Worm (Caenorhabditis elegans) whole organism, young adult: ENCODE measurements around the gene C06G4.6.

Experiments
- B0035.1 ChIP-seq: sonication (generic microtip); optimal IDR thresholded peaks from 2 replicates; lab custom pipeline; 2016; ENCODE audit warnings: missing genetic modification characterization, mild to moderate bottlenecking, missing compliant biosample characterization, missing genotype, missing genetic modification reagents
- B0261.1 ChIP-seq: sonication (generic microtip); optimal IDR thresholded peaks from 2 replicates; lab custom pipeline; 2016; ENCODE audit warnings: mild to moderate bottlenecking, missing genetic modification characterization, moderate library complexity, missing compliant biosample characterization
- D2030.7 ChIP-seq: fragments of 200-800 bp; sonication (Bioruptor generic); IDR thresholded peaks from 2 replicates; pipeline ENCODE4 v1.3.6; 2022; ENCODE audit warnings: missing genetic modification reagents, missing genetic modification characterization, missing compliant biosample characterization
- F33H1.4 ChIP-seq: fragments of 200-800 bp; sonication (Bioruptor generic); IDR thresholded peaks from 2 replicates; pipeline ENCODE4 v1.3.6; 2022; ENCODE audit warnings: missing genetic modification reagents, missing genetic modification characterization, missing compliant biosample characterization
- F37B4.10 ChIP-seq: fragments of 200-800 bp; sonication (Bioruptor generic); IDR thresholded peaks from 2 replicates; pipeline ENCODE4 v1.3.6; 2022; ENCODE audit warnings: missing genetic modification characterization, missing compliant biosample characterization
- F49E8.2 ChIP-seq: sonication (generic microtip); optimal IDR thresholded peaks from 3 replicates; lab custom pipeline; 2017; ENCODE audit warnings: missing genetic modification characterization, mild to moderate bottlenecking, missing compliant biosample characterization, antibody characterized with exemption, moderate library complexity; ENCODE audit not compliant: insufficient read depth
- F57A8.1 ChIP-seq: fragments of 200-800 bp; sonication (Bioruptor generic); optimal IDR thresholded peaks from 2 replicates; lab custom pipeline; 2018; ENCODE audit warnings: mild to moderate bottlenecking, missing genetic modification characterization, moderate library complexity, missing compliant biosample characterization
- F57C9.4 ChIP-seq: sonication (generic microtip); optimal IDR thresholded peaks from 2 replicates; lab custom pipeline; 2017; ENCODE audit warnings: mild to moderate bottlenecking, missing genetic modification characterization, missing compliant biosample characterization
- K12H6.12 ChIP-seq: fragments of 200-800 bp; sonication (Bioruptor generic); optimal IDR thresholded peaks from 2 replicates; lab custom pipeline; 2018; ENCODE audit warnings: mild to moderate bottlenecking, missing genetic modification characterization, missing compliant biosample characterization
- T07F8.4 ChIP-seq: sonication (generic microtip); optimal IDR thresholded peaks from 2 replicates; lab custom pipeline; 2016; ENCODE audit warnings: mild to moderate bottlenecking, missing genetic modification characterization, moderate library complexity, missing compliant biosample characterization
- Y53F4B.3 ChIP-seq: fragments of 200-800 bp; sonication (Bioruptor generic); IDR thresholded peaks from 2 replicates; pipeline ENCODE4 v1.3.6; 2022; ENCODE audit warnings: missing genetic modification reagents, missing genetic modification characterization, missing compliant biosample characterization
- Y53G8AR.9 ChIP-seq: fragments of 200-800 bp; sonication (Bioruptor generic); conservative IDR thresholded peaks from 2 replicates; pipeline ENCODE4 v1.3.6; 2022; ENCODE audit warnings: missing genetic modification reagents, missing genetic modification characterization, missing compliant biosample characterization
- Y56A3A.18 ChIP-seq: fragments of 200-800 bp; sonication (Bioruptor generic); IDR thresholded peaks from 2 replicates; pipeline ENCODE4 v1.3.6; 2022; ENCODE audit warnings: missing genetic modification reagents, missing genetic modification characterization, missing compliant biosample characterization
- aptf-3 ChIP-seq: fragments of 200-800 bp; sonication (Bioruptor generic); IDR thresholded peaks from 2 replicates; pipeline ENCODE4 v1.3.6; 2022; ENCODE audit warnings: missing genetic modification characterization, missing compliant biosample characterization
- attf-5 ChIP-seq: fragments of 200-800 bp; sonication (Bioruptor generic); optimal IDR thresholded peaks from 2 replicates; lab custom pipeline; 2018; ENCODE audit warnings: mild to moderate bottlenecking, missing genetic modification characterization, missing compliant biosample characterization
- cebp-1 ChIP-seq, 2 experiments: fragments of 200-800 bp in 1 of 2; sonication (Bioruptor generic) in 1 of 2; sonication (generic microtip) in 1 of 2; IDR thresholded peaks in 1 of 2; optimal IDR thresholded peaks in 1 of 2; 2 replicates each; pipeline versions ENCODE4 v1.3.6 to Lab custom; 2017 to 2022; ENCODE audit warnings: missing compliant biosample characterization in 2 of 2, missing genetic modification characterization in 2 of 2, mild to moderate bottlenecking in 1 of 2, missing genetic modification reagents in 1 of 2, moderate library complexity in 1 of 2
- ceh-100 ChIP-seq: fragments of 200-800 bp; sonication (Bioruptor generic); IDR thresholded peaks from 2 replicates; pipeline ENCODE4 v1.3.6; 2022; ENCODE audit warnings: missing genetic modification reagents, missing genetic modification characterization, missing compliant biosample characterization
- dpl-1 ChIP-seq: fragments of 150-350 bp; optimal IDR thresholded peaks from 2 replicates; lab custom pipeline; 2014; ENCODE audit warnings: missing biosample characterization, missing genetic modification reagents, missing genetic modification characterization
- efl-1 ChIP-seq: fragments of 150-350 bp; optimal IDR thresholded peaks from 2 replicates; lab custom pipeline; 2014; ENCODE audit warnings: missing biosample characterization, missing genetic modification reagents, missing genetic modification characterization
- egl-44 ChIP-seq: fragments of 200-800 bp; sonication (Bioruptor generic); IDR thresholded peaks from 2 replicates; pipeline ENCODE4 v1.3.6; 2022; ENCODE audit warnings: missing genetic modification reagents, missing genetic modification characterization, missing compliant biosample characterization
- fkh-3 ChIP-seq: sonication (generic microtip); optimal IDR thresholded peaks from 2 replicates; lab custom pipeline; 2016; ENCODE audit warnings: mild to moderate bottlenecking, missing genetic modification characterization, missing compliant biosample characterization
- gei-17 ChIP-seq: fragments of 200-800 bp; sonication (Bioruptor generic); optimal IDR thresholded peaks from 2 replicates; lab custom pipeline; 2018; ENCODE audit warnings: mild to moderate bottlenecking, missing genetic modification characterization, missing compliant biosample characterization
- him-1 ChIP-seq: sonication (generic microtip); optimal IDR thresholded peaks from 2 replicates; lab custom pipeline; 2016; ENCODE audit warnings: missing genotype, missing genetic modification reagents, missing genetic modification characterization, missing compliant biosample characterization
- hlh-26 ChIP-seq: fragments of 200-800 bp; sonication (Bioruptor generic); conservative IDR thresholded peaks from 2 replicates; pipeline ENCODE4 v1.3.6; 2022; ENCODE audit warnings: missing genetic modification reagents, missing genetic modification characterization, missing compliant biosample characterization
- hmg-1.2 ChIP-seq: fragments of 200-800 bp; sonication (Bioruptor generic); IDR thresholded peaks from 2 replicates; pipeline ENCODE4 v1.3.6; 2022; ENCODE audit warnings: missing genetic modification reagents, missing genetic modification characterization, missing compliant biosample characterization
- hsf-1 ChIP-seq: fragments of 200-800 bp; sonication (Bioruptor generic); IDR thresholded peaks from 2 replicates; pipeline ENCODE4 v1.3.6; 2022; ENCODE audit warnings: missing genetic modification reagents, missing genetic modification characterization, missing compliant biosample characterization
- lag-1 ChIP-seq: fragments of 200-800 bp; sonication (Bioruptor generic); IDR thresholded peaks from 2 replicates; pipeline ENCODE4 v1.3.6; 2022; ENCODE audit warnings: missing genetic modification reagents, missing genetic modification characterization, missing compliant biosample characterization
- let-526 ChIP-seq: fragments of 200-800 bp; sonication (Bioruptor generic); IDR thresholded peaks from 2 replicates; pipeline ENCODE4 v1.3.6; 2022; ENCODE audit warnings: missing genetic modification reagents, missing genetic modification characterization, missing compliant biosample characterization
- let-607 ChIP-seq, 2 experiments: fragments of 200-800 bp in 1 of 2; sonication (Bioruptor generic) in 1 of 2; sonication (generic microtip) in 1 of 2; optimal IDR thresholded peaks; 2 replicates each; lab custom pipeline; 2016 to 2018; ENCODE audit warnings: mild to moderate bottlenecking in 2 of 2, missing compliant biosample characterization in 2 of 2, missing genetic modification characterization in 2 of 2, moderate library complexity in 2 of 2, missing genotype in 1 of 2
- lin-40 ChIP-seq: sonication (generic microtip); optimal IDR thresholded peaks from 2 replicates; lab custom pipeline; 2016; ENCODE audit warnings: missing genetic modification characterization, mild to moderate bottlenecking, missing compliant biosample characterization, missing genotype, missing genetic modification reagents
- madf-6 ChIP-seq: fragments of 200-800 bp; sonication (Bioruptor generic); IDR thresholded peaks from 2 replicates; pipeline ENCODE4 v1.3.6; 2022; ENCODE audit warnings: missing genetic modification reagents, missing genetic modification characterization, missing compliant biosample characterization
- mel-28 ChIP-seq: sonication (generic microtip); optimal IDR thresholded peaks from 2 replicates; lab custom pipeline; 2016; ENCODE audit warnings: borderline replicate concordance, mild to moderate bottlenecking, missing genetic modification characterization, missing compliant biosample characterization
- mes-4 ChIP-seq: sonication (generic microtip); optimal IDR thresholded peaks from 2 replicates; lab custom pipeline; 2016; ENCODE audit warnings: missing genotype, missing genetic modification characterization, missing compliant biosample characterization
- mxl-1 ChIP-seq: sonication (generic microtip); optimal IDR thresholded peaks from 2 replicates; lab custom pipeline; 2016; ENCODE audit warnings: missing genetic modification characterization, missing compliant biosample characterization
- nfya-2 ChIP-seq: fragments of 200-800 bp; sonication (Bioruptor generic); IDR thresholded peaks from 2 replicates; pipeline ENCODE4 v1.3.6; 2022; ENCODE audit warnings: missing genetic modification reagents, missing genetic modification characterization, missing compliant biosample characterization
- nhr-27 ChIP-seq: fragments of 200-800 bp; sonication (Bioruptor generic); optimal IDR thresholded peaks from 2 replicates; lab custom pipeline; 2018; ENCODE audit warnings: mild to moderate bottlenecking, missing genetic modification characterization, moderate library complexity, missing compliant biosample characterization
- nhr-80 ChIP-seq: sonication (generic microtip); optimal IDR thresholded peaks from 2 replicates; lab custom pipeline; 2016; ENCODE audit warnings: missing genetic modification characterization, missing compliant biosample characterization
- rcor-1 ChIP-seq: fragments of 200-800 bp; sonication (Bioruptor generic); IDR thresholded peaks from 2 replicates; pipeline ENCODE4 v1.3.6; 2022; ENCODE audit warnings: missing genetic modification reagents, missing genetic modification characterization, missing compliant biosample characterization
- rpc-1 ChIP-seq, 2 experiments: fragments of 150-350 bp in 1 of 2; sonication (generic microtip) in 1 of 2; optimal IDR thresholded peaks; 2 replicates each; lab custom pipeline; 2014 to 2018; ENCODE audit warnings: missing biosample characterization in 1 of 2, missing genetic modification characterization in 1 of 2, missing genetic modification reagents in 1 of 2, missing genotype in 1 of 2
- snpc-1.1 ChIP-seq: sonication (generic microtip); optimal IDR thresholded peaks from 2 replicates; lab custom pipeline; 2017; ENCODE audit warnings: missing genetic modification characterization, mild to moderate bottlenecking, missing compliant biosample characterization, antibody characterized with exemption, moderate library complexity, missing genotype, missing genetic modification reagents; ENCODE audit not compliant: insufficient read depth
- snpc-3.4 ChIP-seq: sonication (generic microtip); optimal IDR thresholded peaks from 2 replicates; lab custom pipeline; 2017; ENCODE audit warnings: missing genetic modification characterization, mild to moderate bottlenecking, missing compliant biosample characterization, antibody characterized with exemption, moderate library complexity, missing genotype, missing genetic modification reagents
- tbx-9 ChIP-seq: sonication (generic microtip); optimal IDR thresholded peaks from 2 replicates; lab custom pipeline; 2016; ENCODE audit warnings: borderline replicate concordance, missing genetic modification characterization, inconsistent platforms, missing compliant biosample characterization
- unc-130 ChIP-seq: sonication (generic microtip); optimal IDR thresholded peaks from 2 replicates; lab custom pipeline; 2016; ENCODE audit warnings: missing genetic modification reagents, missing genetic modification characterization, missing compliant biosample characterization
- ztf-22 ChIP-seq: fragments of 200-800 bp; sonication (Bioruptor generic); optimal IDR thresholded peaks from 2 replicates; lab custom pipeline; 2018; ENCODE audit warnings: mild to moderate bottlenecking, missing genetic modification characterization, moderate library complexity, missing compliant biosample characterization

Gene C06G4.6

ce11 chrIII:8016438-8016837 is 12.2 kb downstream of the C06G4.6 start, which contains the start of gene F44B9.5:
Gene F44B9.5, minus strand, starts transcription at chrIII:8016538.
- no peak for TF ChIP-seq gei-17 (GFP tag; lab: Kevin White, UChicago)
- TF ChIP-seq efl-1 (GFP tag; lab: Kevin White, UChicago), result no peak
- no peak for TF ChIP-seq B0261.1
- no peak for TF ChIP-seq F37B4.10 (GFP tag; lab: Robert Waterston, UW)
- no peak for TF ChIP-seq ceh-100 (GFP tag; lab: Robert Waterston, UW)
- no peak for TF ChIP-seq tbx-9 (tag; lab: Kevin White, UChicago)
- no peak for TF ChIP-seq lin-40 (tag; lab: Kevin White, UChicago)
- TF ChIP-seq mel-28, result no peak
- no peak for TF ChIP-seq F57C9.4 (tag; lab: Kevin White, UChicago)
- TF ChIP-seq nhr-27 (tag; lab: Kevin White, UChicago), result no peak
- no peak for TF ChIP-seq let-526
- no peak for TF ChIP-seq egl-44 (GFP tag; lab: Robert Waterston, UW)
- TF ChIP-seq mes-4, result no peak
- TF ChIP-seq ztf-22 (GFP tag; lab: Kevin White, UChicago), result no peak
- no peak for TF ChIP-seq T07F8.4 (tag; lab: Kevin White, UChicago)
- no peak for TF ChIP-seq madf-6 (GFP tag; lab: Robert Waterston, UW)
- no peak for TF ChIP-seq rpc-1 (optimal IDR thresholded peaks at IDR 0.05; lab: Kevin White, UChicago)
- TF ChIP-seq rpc-1 (tag; optimal IDR thresholded peaks at IDR 0.05; lab: Kevin White, UChicago), result no peak
- no peak for TF ChIP-seq aptf-3

- TF ChIP-seq Y53G8AR.9 (no peak), nfya-2 (GFP tag; lab: Robert Waterston, UW) (no peak), hlh-26 (GFP tag; lab: Robert Waterston, UW) (no peak), egl-44 (GFP tag; lab: Robert Waterston, UW) (no peak), K12H6.12 (tag; lab: Kevin White, UChicago) (no peak), cebp-1 (GFP tag; IDR thresholded peaks at IDR 0.05; lab: Robert Waterston, UW) (no peak), cebp-1 (tag; optimal IDR thresholded peaks at IDR 0.05; lab: Kevin White, UChicago) (no peak), hmg-1.2 (GFP tag; lab: Robert Waterston, UW) (no peak), fkh-3 (tag; lab: Kevin White, UChicago) (no peak), F33H1.4 (GFP tag; lab: Robert Waterston, UW) (no peak), tbx-9 (tag; lab: Kevin White, UChicago) (no peak), ztf-22 (GFP tag; lab: Kevin White, UChicago) (no peak), Y56A3A.18 (GFP tag; lab: Robert Waterston, UW) (no peak), let-607 (tag; optimal IDR thresholded peaks at IDR 0.05; lab: Kevin White, UChicago) (no peak), B0035.1 (tag; lab: Kevin White, UChicago) (no peak), F49E8.2 (tag; lab: Kevin White, UChicago) (no peak), lag-1 (GFP tag; lab: Robert Waterston, UW) (no peak), F57A8.1 (GFP tag; lab: Kevin White, UChicago) (no peak), Y53F4B.3 (GFP tag; lab: Robert Waterston, UW) (no peak), rcor-1 (GFP tag; lab: Robert Waterston, UW) (no peak)
These were observed 12.9 kb downstream of the C06G4.6 start for ce11 chrIII:8017053-8017452.

ce11 chrIII:8020823-8021332 is 16.7 kb downstream of the C06G4.6 start, which contains the start of gene lin-36:
Gene lin-36, minus strand, starts transcription at chrIII:8020873.
- TF ChIP-seq mxl-1 (tag; lab: Kevin White, UChicago) (no peak), T07F8.4 (tag; lab: Kevin White, UChicago) (no peak), D2030.7 (GFP tag; lab: Robert Waterston, UW) (no peak), egl-44 (GFP tag; lab: Robert Waterston, UW) (no peak), him-1 (tag; lab: Kevin White, UChicago) (peak; percentile 35), nhr-80 (tag; lab: Kevin White, UChicago) (peak; percentile 32), cebp-1 (GFP tag; IDR thresholded peaks at IDR 0.05; lab: Robert Waterston, UW) (no peak), cebp-1 (tag; optimal IDR thresholded peaks at IDR 0.05; lab: Kevin White, UChicago) (peak; percentile 58), attf-5 (peak; percentile 78), dpl-1 (peak; percentile 61), gei-17 (GFP tag; lab: Kevin White, UChicago) (no peak), snpc-3.4 (tag; lab: Kevin White, UChicago) (no peak), snpc-1.1 (tag; lab: Kevin White, UChicago) (no peak), F57C9.4 (tag; lab: Kevin White, UChicago) (no peak), hsf-1 (GFP tag; lab: Robert Waterston, UW) (no peak), unc-130 (GFP tag; lab: Kevin White, UChicago) (no peak)
